Fruit fly (Drosophila melanogaster): ENCODE results near the gene CG11755.

CG11755 gene

dm6 chr3R:8659907-8660660 lies 16.6 kb upstream of the CG11755 start:
- TF ChIP-seq CG7556 (GFP tag; optimal IDR thresholded peaks at IDR 0.05) (no peak), CG7987 (GFP tag; optimal IDR thresholded peaks at IDR 0.05) (peak; percentile 93), Awh (GFP tag; IDR thresholded peaks at IDR 0.05) (no peak), da (GFP tag; optimal IDR thresholded peaks at IDR 0.05) (no peak), CG15479 (GFP tag; optimal IDR thresholded peaks at IDR 0.05) (peak; percentile 67), otp (GFP tag; IDR thresholded peaks at IDR 0.05) (no peak; the same call in 2 of the 3 replicates), Tbp (GFP tag; optimal IDR thresholded peaks at IDR 0.05) (no peak), Aef1 (GFP tag; IDR thresholded peaks at IDR 0.05) (no peak), Scr (GFP tag; IDR thresholded peaks at IDR 0.05; ENCODE audit: partially characterized antibody) (peak; percentile 82), CG14667 (GFP tag; IDR thresholded peaks at IDR 0.05) (no peak), lola (GFP tag; optimal IDR thresholded peaks at IDR 0.05) (no peak), wek (GFP tag; optimal IDR thresholded peaks at IDR 0.05) (no peak), esg (GFP tag; conservative IDR thresholded peaks at IDR 0.05) (no peak), Ada2b (GFP tag; IDR thresholded peaks at IDR 0.05) (0 out of 2 replicates have a peak, but pooled peaks have one; percentile 17), Hmr (GFP tag; optimal IDR thresholded peaks at IDR 0.05) (peak; percentile 82), eve (GFP tag; optimal IDR thresholded peaks at IDR 0.05) (no peak), CG11456 (GFP tag; IDR thresholded peaks at IDR 0.05) (peak; percentile 49; the same call in 2 of the 3 replicates), twi (tag; optimal IDR thresholded peaks at IDR 0.05) (peak; percentile 38), CG10654 (GFP tag; optimal IDR thresholded peaks at IDR 0.05) (peak; percentile 23), CG5180 (GFP tag; optimal IDR thresholded peaks at IDR 0.05) (no peak), Nf-YB (GFP tag; optimal IDR thresholded peaks at IDR 0.05) (no peak), crp (GFP tag; optimal IDR thresholded peaks at IDR 0.05) (peak in 1 of 2 experiments; percentile 74), CG12219 (GFP tag; optimal IDR thresholded peaks at IDR 0.05) (no peak), CG12744 (GFP tag; optimal IDR thresholded peaks at IDR 0.05) (no peak), CG2678 (tag; optimal IDR thresholded peaks at IDR 0.05) (peak; percentile 33), Antp (GFP tag; optimal IDR thresholded peaks at IDR 0.05) (peak; percentile 32), gfzf (GFP tag; optimal IDR thresholded peaks at IDR 0.05) (peak; percentile 65), HmgD (GFP tag; optimal IDR thresholded peaks at IDR 0.05) (peak; percentile 95), ash1 (GFP tag; optimal IDR thresholded peaks at IDR 0.05) (no peak), CG4328 (GFP tag; optimal IDR thresholded peaks at IDR 0.05) (no peak), az2 (GFP tag; optimal IDR thresholded peaks at IDR 0.05) (no peak), Bgb (GFP tag; IDR thresholded peaks at IDR 0.05; ENCODE audit: partially characterized antibody) (peak; percentile 97), D (optimal IDR thresholded peaks at IDR 0.05) (no peak), D (GFP tag; optimal IDR thresholded peaks at IDR 0.05) (no peak), CG3726 (GFP tag; IDR thresholded peaks at IDR 0.05) (no peak), jigr1 (GFP tag; IDR thresholded peaks at IDR 0.05) (no peak), luna (GFP tag; optimal IDR thresholded peaks at IDR 0.05) (peak; percentile 5), CG13424 (tag; optimal IDR thresholded peaks at IDR 0.05) (peak; percentile 46), gsb-n (tag; optimal IDR thresholded peaks at IDR 0.05) (peak; percentile 77), CG16815 (GFP tag; optimal IDR thresholded peaks at IDR 0.05) (no peak), HHEX (GFP tag; optimal IDR thresholded peaks at IDR 0.05) (peak; percentile 50), CG12942 (GFP tag; optimal IDR thresholded peaks at IDR 0.05) (peak; percentile 30), NfI (GFP tag; optimal IDR thresholded peaks at IDR 0.05) (peak; percentile 42), CG3163 (GFP tag; optimal IDR thresholded peaks at IDR 0.05) (peak; percentile 52), CG1602 (GFP tag; optimal IDR thresholded peaks at IDR 0.05) (no peak), CG1529 (GFP tag; optimal IDR thresholded peaks at IDR 0.05) (no peak), sisA (GFP tag; IDR thresholded peaks at IDR 0.05) (no peak), CG4730 (GFP tag; IDR thresholded peaks at IDR 0.05) (no peak), slp2 (GFP tag; optimal IDR thresholded peaks at IDR 0.05) (peak; percentile 0)

Measured in whole organism, embryonic.